5 fruit fly cellular contexts compared by ENCODE assay signal in the genomic region with DNA sequence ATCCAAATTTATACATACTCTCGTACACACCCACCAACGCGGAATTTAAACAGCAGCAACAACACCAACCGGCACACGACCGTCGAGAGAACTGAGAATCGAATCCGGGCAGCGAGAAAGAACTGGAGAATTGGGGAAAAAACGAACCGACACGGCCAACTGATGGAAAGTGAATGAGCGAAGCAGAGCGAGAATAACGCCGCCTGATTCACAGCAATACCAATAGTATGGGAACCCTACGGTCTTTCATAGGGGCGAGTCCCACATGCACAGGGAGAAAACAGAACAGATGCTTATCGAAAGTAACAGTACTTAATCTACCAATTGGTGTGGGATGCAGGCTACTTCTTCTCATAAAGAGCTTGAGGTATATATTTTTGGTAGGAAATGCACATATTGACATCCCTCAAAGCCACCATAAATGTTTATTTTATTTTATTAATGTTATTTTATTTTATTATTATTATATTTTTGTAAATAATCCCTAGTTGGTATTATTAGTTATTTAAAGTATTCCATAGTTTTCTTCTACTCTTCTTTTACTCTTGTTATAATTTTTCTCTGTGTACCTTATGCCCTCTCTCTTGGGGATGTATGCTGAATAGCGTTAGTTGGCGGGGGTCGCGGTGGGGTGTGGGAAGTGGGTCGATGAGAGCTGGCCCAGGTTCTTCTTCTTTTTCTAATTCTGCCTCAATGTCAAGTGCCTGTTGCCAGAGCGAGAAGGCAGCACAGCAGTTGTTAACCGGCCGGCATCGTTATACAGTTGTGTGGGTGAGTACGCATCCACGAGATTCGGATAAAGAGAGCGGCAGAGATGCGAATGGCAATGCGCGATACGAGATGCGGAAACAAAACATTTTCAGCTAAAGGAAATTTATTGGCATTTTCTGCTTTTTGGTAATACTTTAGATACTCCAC.
TF ChIP-seq lines count a peak whose summit lies in the region.

Gene CG17544, minus strand, starts transcription at position 177 of the 918 bp plus-strand sequence.

TF ChIP-seq in whole organism, adult, 20 proteins besides CTCF, POLR2A, EP300 and RAD21 (continued from another document):
- TF ChIP-seq bab1 (GFP tag; optimal IDR thresholded peaks at IDR 0.05; lab: Kevin White, UChicago), result no peak
- peak; percentile 41 for TF ChIP-seq Crg-1 (GFP tag; optimal IDR thresholded peaks at IDR 0.05; lab: Kevin White, UChicago)
- peak; percentile 49 for TF ChIP-seq toe (GFP tag; optimal IDR thresholded peaks at IDR 0.05; lab: Kevin White, UChicago)
- peak; percentile 88 for TF ChIP-seq CG12768 (GFP tag; optimal IDR thresholded peaks at IDR 0.05; lab: Kevin White, UChicago)

TF ChIP-seq in whole organism, embryonic, 481 proteins besides CTCF, POLR2A, EP300 and RAD21 (continued from another document and continues in another):
- TF ChIP-seq CG10209 (GFP tag; optimal IDR thresholded peaks at IDR 0.05; lab: Kevin White, UChicago), result peak; percentile 86
- TF ChIP-seq Ssrp (tag; optimal IDR thresholded peaks at IDR 0.05; lab: Kevin White, UChicago), result peak; percentile 76
- peak; percentile 68 for TF ChIP-seq CG8388 (GFP tag; optimal IDR thresholded peaks at IDR 0.05; lab: Kevin White, UChicago)
- peak; percentile 51; the same call in 1 of the 2 replicates for TF ChIP-seq lmd (GFP tag; IDR thresholded peaks at IDR 0.05; lab: Robert Waterston, UW)
- TF ChIP-seq ems (GFP tag; optimal IDR thresholded peaks at IDR 0.05; lab: Kevin White, UChicago), result no peak
- peak; percentile 75 for TF ChIP-seq CG31441 (GFP tag; IDR thresholded peaks at IDR 0.05; lab: Robert Waterston, UW)
- peak; percentile 12 to 43 for TF ChIP-seq chif (GFP tag; optimal IDR thresholded peaks at IDR 0.05; lab: Kevin White, UChicago)
- TF ChIP-seq ttk (GFP tag; IDR thresholded peaks at IDR 0.05; lab: Robert Waterston, UW), result peak; percentile 79
- TF ChIP-seq Nf-YA (GFP tag; IDR thresholded peaks at IDR 0.05; lab: Robert Waterston, UW), result no peak
- peak; percentile 87 for TF ChIP-seq cwo (GFP tag; optimal IDR thresholded peaks at IDR 0.05; lab: Kevin White, UChicago)
- TF ChIP-seq CG2875 (GFP tag; optimal IDR thresholded peaks at IDR 0.05; lab: Kevin White, UChicago), result peak; percentile 50
- TF ChIP-seq hbn (GFP tag; IDR thresholded peaks at IDR 0.05; lab: Robert Waterston, UW; ENCODE audit: partially characterized antibody), result no peak
- peak; percentile 66 for TF ChIP-seq Usf (GFP tag; optimal IDR thresholded peaks at IDR 0.05; lab: Kevin White, UChicago)
- no peak for TF ChIP-seq Dp (GFP tag; optimal IDR thresholded peaks at IDR 0.05; lab: Kevin White, UChicago)
- no peak for TF ChIP-seq shn (GFP tag; optimal IDR thresholded peaks at IDR 0.05; lab: Kevin White, UChicago)
- peak; percentile 35 for TF ChIP-seq HLH54F (GFP tag; optimal IDR thresholded peaks at IDR 0.05; lab: Kevin White, UChicago)
- no peak for TF ChIP-seq NC2α (GFP tag; optimal IDR thresholded peaks at IDR 0.05; lab: Kevin White, UChicago)
- TF ChIP-seq CG7987 (GFP tag; optimal IDR thresholded peaks at IDR 0.05; lab: Kevin White, UChicago), result peak; percentile 29
- peak; percentile 49; the same call in 1 of the 2 replicates for TF ChIP-seq E2f2 (GFP tag; IDR thresholded peaks at IDR 0.05; lab: Robert Waterston, UW)
- TF ChIP-seq CG16815 (GFP tag; optimal IDR thresholded peaks at IDR 0.05; lab: Kevin White, UChicago), result peak; percentile 80
- peak; percentile 37; the same call in 1 of the 2 replicates for TF ChIP-seq CG8765 (GFP tag; IDR thresholded peaks at IDR 0.05; lab: Robert Waterston, UW)
- TF ChIP-seq CG16863 (GFP tag; optimal IDR thresholded peaks at IDR 0.05; lab: Kevin White, UChicago), result no peak
- peak; percentile 7; the same call in 1 of the 2 replicates for TF ChIP-seq stc (GFP tag; IDR thresholded peaks at IDR 0.05; lab: Robert Waterston, UW)
- TF ChIP-seq bigmax (GFP tag; optimal IDR thresholded peaks at IDR 0.05; lab: Kevin White, UChicago), result no peak
- TF ChIP-seq h (optimal IDR thresholded peaks at IDR 0.05; lab: Kevin White, UChicago), result no peak
- TF ChIP-seq seq (GFP tag; IDR thresholded peaks at IDR 0.05; lab: Robert Waterston, UW), result no peak; the same call in 1 of the 2 replicates
- TF ChIP-seq br (optimal IDR thresholded peaks at IDR 0.05; lab: Kevin White, UChicago), result no peak
- TF ChIP-seq al (GFP tag; IDR thresholded peaks at IDR 0.05; lab: Robert Waterston, UW), result peak; percentile 16; the same call in 1 of the 2 replicates

TF ChIP-seq in whole organism, prepupa, 60 proteins besides CTCF, POLR2A, EP300 and RAD21 (continued from another document and continues in another):
- TF ChIP-seq ss (GFP tag; optimal IDR thresholded peaks at IDR 0.05; lab: Kevin White, UChicago) (peak; percentile 75 to 77), Ets21C (GFP tag; optimal IDR thresholded peaks at IDR 0.05; lab: Kevin White, UChicago) (peak; percentile 61), CG16779 (tag; optimal IDR thresholded peaks at IDR 0.05; lab: Kevin White, UChicago) (peak; percentile 79), OdsH (GFP tag; optimal IDR thresholded peaks at IDR 0.05; lab: Kevin White, UChicago) (peak; percentile 82), CG6163 (GFP tag; IDR thresholded peaks at IDR 0.05; lab: Robert Waterston, UW) (peak; percentile 63), Smox (GFP tag; optimal IDR thresholded peaks at IDR 0.05; lab: Kevin White, UChicago) (peak; percentile 18), CG6792 (GFP tag; optimal IDR thresholded peaks at IDR 0.05; lab: Kevin White, UChicago) (peak; percentile 67), CG10669 (GFP tag; optimal IDR thresholded peaks at IDR 0.05; lab: Kevin White, UChicago) (peak; percentile 71), spab (GFP tag; optimal IDR thresholded peaks at IDR 0.05; lab: Kevin White, UChicago) (peak; percentile 77), eg (GFP tag; IDR thresholded peaks at IDR 0.05; lab: Robert Waterston, UW) (peak; percentile 59), dsx (GFP tag; optimal IDR thresholded peaks at IDR 0.05; lab: Kevin White, UChicago; ENCODE audit: poor library complexity, severe bottlenecking) (peak; percentile 32), CG6276 (GFP tag; optimal IDR thresholded peaks at IDR 0.05; lab: Kevin White, UChicago) (peak; percentile 73), Eip93F (GFP tag; optimal IDR thresholded peaks at IDR 0.05; lab: Kevin White, UChicago) (peak; percentile 0), CG31627 (GFP tag; optimal IDR thresholded peaks at IDR 0.05; lab: Kevin White, UChicago) (peak; percentile 56), fd59A (GFP tag; optimal IDR thresholded peaks at IDR 0.05; lab: Kevin White, UChicago) (peak; percentile 28), CG15336 (GFP tag; IDR thresholded peaks at IDR 0.05; lab: Robert Waterston, UW) (no peak; the same call in none of the 2 replicates), CG11294 (GFP tag; IDR thresholded peaks at IDR 0.05; lab: Robert Waterston, UW) (peak; percentile 49; the same call in 1 of the 2 replicates), salr (GFP tag; optimal IDR thresholded peaks at IDR 0.05; lab: Kevin White, UChicago) (peak; percentile 33 to 81), Sox102F (GFP tag; optimal IDR thresholded peaks at IDR 0.05; lab: Kevin White, UChicago) (peak; percentile 38), CG1621 (tag; optimal IDR thresholded peaks at IDR 0.05; lab: Kevin White, UChicago) (peak; percentile 25), Blimp-1 (GFP tag; optimal IDR thresholded peaks at IDR 0.05; lab: Kevin White, UChicago) (peak; percentile 77), Gug (GFP tag; IDR thresholded peaks at IDR 0.05; lab: Robert Waterston, UW) (peak; percentile 34; the same call in 1 of the 2 replicates), CG32006 (GFP tag; optimal IDR thresholded peaks at IDR 0.05; lab: Kevin White, UChicago) (peak; percentile 90), Hr39 (GFP tag; optimal IDR thresholded peaks at IDR 0.05; lab: Kevin White, UChicago) (peak; percentile 52), CG10631 (GFP tag; optimal IDR thresholded peaks at IDR 0.05; lab: Kevin White, UChicago) (peak; percentile 90), Eip75B (GFP tag; optimal IDR thresholded peaks at IDR 0.05; lab: Kevin White, UChicago) (peak; percentile 47), CG7368 (GFP tag; optimal IDR thresholded peaks at IDR 0.05; lab: Kevin White, UChicago) (peak; percentile 24), CG8119 (GFP tag; IDR thresholded peaks at IDR 0.05; lab: Robert Waterston, UW) (peak; percentile 64; the same call in 2 of the 3 replicates)

TF ChIP-seq in whole organism, pupa, 21 proteins besides CTCF, POLR2A, EP300 and RAD21 (continued from another document):
- TF ChIP-seq CG13204 (GFP tag; optimal IDR thresholded peaks at IDR 0.05; lab: Kevin White, UChicago), result peak; percentile 71
- TF ChIP-seq CG34367 (tag; optimal IDR thresholded peaks at IDR 0.05; lab: Kevin White, UChicago), result peak; percentile 63
- TF ChIP-seq CG32121 (GFP tag; IDR thresholded peaks at IDR 0.05; lab: Robert Waterston, UW), result peak; percentile 49; the same call in 1 of the 2 replicates
TF ChIP-seq in whole organism, pupa: peak in this region for 15.

TF ChIP-seq in whole organism, wandering third instar larva, 38 proteins besides CTCF, POLR2A, EP300 and RAD21 (continued from another document):
- TF ChIP-seq usp (GFP tag; optimal IDR thresholded peaks at IDR 0.05; lab: Kevin White, UChicago), result no peak
- TF ChIP-seq lola (GFP tag; optimal IDR thresholded peaks at IDR 0.05; lab: Kevin White, UChicago), result no peak
- peak; percentile 88 for TF ChIP-seq Sp1 (GFP tag; optimal IDR thresholded peaks at IDR 0.05; lab: Kevin White, UChicago)
- TF ChIP-seq dmrt93B (GFP tag; optimal IDR thresholded peaks at IDR 0.05; lab: Kevin White, UChicago), result peak; percentile 73
- peak; percentile 88 for TF ChIP-seq psq (GFP tag; optimal IDR thresholded peaks at IDR 0.05; lab: Kevin White, UChicago)
- peak in 1 of 2 experiments; percentile 63 for TF ChIP-seq dl (GFP tag; optimal IDR thresholded peaks at IDR 0.05; lab: Kevin White, UChicago; ENCODE audit: insufficient read depth in 1 of 2, partially characterized antibody in 2 of 2)
- peak in 1 of 2 experiments; percentile 83 for TF ChIP-seq foxo (GFP tag; optimal IDR thresholded peaks at IDR 0.05; lab: Kevin White, UChicago)
- TF ChIP-seq Dif (GFP tag; optimal IDR thresholded peaks at IDR 0.05; lab: Kevin White, UChicago; ENCODE audit: partially characterized antibody), result peak; percentile 64
- TF ChIP-seq Dfd (GFP tag; optimal IDR thresholded peaks at IDR 0.05; lab: Kevin White, UChicago), result no peak
- peak; percentile 81 for TF ChIP-seq woc (GFP tag; optimal IDR thresholded peaks at IDR 0.05; lab: Kevin White, UChicago)
- TF ChIP-seq tai (GFP tag; optimal IDR thresholded peaks at IDR 0.05; lab: Kevin White, UChicago), result no peak
- no peak for TF ChIP-seq N (GFP tag; optimal IDR thresholded peaks at IDR 0.05; lab: Kevin White, UChicago)
- TF ChIP-seq HLH106 (tag; optimal IDR thresholded peaks at IDR 0.05; lab: Kevin White, UChicago), result peak; percentile 85
- peak; percentile 10 for TF ChIP-seq brk (GFP tag; optimal IDR thresholded peaks at IDR 0.05; lab: Kevin White, UChicago)
- no peak for TF ChIP-seq Abd-B (GFP tag; optimal IDR thresholded peaks at IDR 0.05; lab: Kevin White, UChicago)
- TF ChIP-seq Hnf4 (GFP tag; optimal IDR thresholded peaks at IDR 0.05; lab: Kevin White, UChicago), result peak; percentile 23
- no peak for TF ChIP-seq Myc (optimal IDR thresholded peaks at IDR 0.05; lab: Kevin White, UChicago)
- peak; percentile 24 for TF ChIP-seq sv (GFP tag; optimal IDR thresholded peaks at IDR 0.05; lab: Kevin White, UChicago)
- TF ChIP-seq rgr (GFP tag; optimal IDR thresholded peaks at IDR 0.05; lab: Kevin White, UChicago), result peak; percentile 65
